Worm (Caenorhabditis elegans) whole organism, L2 larva: ENCODE measurements around the gene C52E2.3.

ENCODE experiments used
- C34F6.9 ChIP-seq: fragments of 150-350 bp; optimal IDR thresholded peaks from 2 replicates; lab custom pipeline; 2014; ENCODE audit warnings: missing biosample characterization, missing genetic modification characterization
- F13H6.1 ChIP-seq: sonication (generic microtip); optimal IDR thresholded peaks from 2 replicates; lab custom pipeline; 2016; ENCODE audit warnings: missing genetic modification characterization, missing compliant biosample characterization
- Y55F3AM.14 ChIP-seq: fragments of 200-800 bp; sonication (Bioruptor generic); optimal IDR thresholded peaks from 2 replicates; lab custom pipeline; 2018; ENCODE audit warnings: mild to moderate bottlenecking, missing genetic modification characterization, missing compliant biosample characterization
- ama-1 ChIP-seq: fragments of 150-350 bp; optimal IDR thresholded peaks from 2 replicates; lab custom pipeline; 2018; ENCODE audit warnings: inconsistent platforms
- blmp-1 ChIP-seq: sonication (generic microtip); optimal IDR thresholded peaks from 2 replicates; lab custom pipeline; 2017; ENCODE audit warnings: missing genetic modification characterization, mild to moderate bottlenecking, missing compliant biosample characterization, antibody characterized with exemption, moderate library complexity; ENCODE audit not compliant: insufficient read depth
- elt-1 ChIP-seq: fragments of 150-350 bp; optimal IDR thresholded peaks from 2 replicates; lab custom pipeline; 2014; ENCODE audit warnings: missing biosample characterization, missing genetic modification characterization
- fos-1 ChIP-seq: fragments of 150-350 bp; optimal IDR thresholded peaks from 2 replicates; lab custom pipeline; 2014; ENCODE audit warnings: missing biosample characterization, missing genetic modification characterization
- gmeb-1 ChIP-seq: fragments of 150-350 bp; optimal IDR thresholded peaks from 2 replicates; lab custom pipeline; 2014; ENCODE audit warnings: missing biosample characterization, missing genetic modification characterization
- lin-39 ChIP-seq: fragments of 150-350 bp; optimal IDR thresholded peaks from 2 replicates; lab custom pipeline; 2014; ENCODE audit warnings: missing biosample characterization, missing genetic modification reagents, missing genetic modification characterization
- mbf-1 ChIP-seq: sonication (generic microtip); optimal IDR thresholded peaks from 2 replicates; lab custom pipeline; 2017; ENCODE audit warnings: missing biosample characterization, missing genetic modification characterization
- mdl-1 ChIP-seq, 2 experiments: fragments of 150-350 bp in 1 of 2; sonication (generic microtip) in 1 of 2; optimal IDR thresholded peaks; 2 replicates each; lab custom pipeline; 2017; ENCODE audit warnings: missing biosample characterization in 2 of 2, missing genetic modification characterization in 2 of 2
- nhr-10 ChIP-seq: sonication (generic microtip); optimal IDR thresholded peaks from 2 replicates; lab custom pipeline; 2017; ENCODE audit warnings: missing biosample characterization, missing genetic modification characterization
- nhr-12 ChIP-seq: fragments of 150-350 bp; optimal IDR thresholded peaks from 2 replicates; lab custom pipeline; 2014; ENCODE audit warnings: missing biosample characterization, missing genetic modification characterization
- nhr-23 ChIP-seq: fragments of 150-350 bp; optimal IDR thresholded peaks from 2 replicates; lab custom pipeline; 2014; ENCODE audit warnings: missing biosample characterization, missing genetic modification reagents, missing genetic modification characterization
- nhr-237 ChIP-seq: fragments of 150-350 bp; optimal IDR thresholded peaks from 2 replicates; lab custom pipeline; 2014; ENCODE audit warnings: missing biosample characterization, missing genetic modification characterization
- nhr-25 ChIP-seq: fragments of 150-350 bp; sonication (generic microtip); optimal IDR thresholded peaks from 3 replicates; lab custom pipeline; 2014; ENCODE audit warnings: missing biosample characterization, missing genetic modification characterization
- nhr-6 ChIP-seq: fragments of 150-350 bp; optimal IDR thresholded peaks from 2 replicates; lab custom pipeline; 2014; ENCODE audit warnings: missing biosample characterization, missing genetic modification characterization
- peb-1 ChIP-seq: fragments of 150-350 bp; optimal IDR thresholded peaks from 2 replicates; lab custom pipeline; 2014; ENCODE audit warnings: missing biosample characterization, missing genetic modification characterization
- sma-3 ChIP-seq: sonication (generic microtip); optimal IDR thresholded peaks from 2 replicates; lab custom pipeline; 2016; ENCODE audit warnings: missing genetic modification reagents, missing genetic modification characterization, missing compliant biosample characterization
- snpc-4 ChIP-seq: fragments of 150-350 bp; optimal IDR thresholded peaks from 2 replicates; lab custom pipeline; 2014; ENCODE audit warnings: missing biosample characterization, missing genetic modification characterization
- unc-39 ChIP-seq: fragments of 150-350 bp; optimal IDR thresholded peaks from 2 replicates; lab custom pipeline; 2014; ENCODE audit warnings: missing biosample characterization, missing genetic modification characterization
- unc-55 ChIP-seq: fragments of 150-350 bp; sonication (generic microtip); optimal IDR thresholded peaks from 3 replicates; lab custom pipeline; 2014; ENCODE audit warnings: missing biosample characterization, missing genetic modification reagents, missing genetic modification characterization
- unc-62 ChIP-seq: fragments of 150-350 bp; optimal IDR thresholded peaks from 2 replicates; lab custom pipeline; 2014; ENCODE audit warnings: missing biosample characterization, missing genetic modification reagents, missing genetic modification characterization
- zag-1 ChIP-seq: fragments of 150-350 bp; optimal IDR thresholded peaks from 2 replicates; lab custom pipeline; 2014; ENCODE audit warnings: missing biosample characterization, missing genetic modification characterization
- ztf-1 ChIP-seq: fragments of 200-800 bp; sonication (Bioruptor generic); conservative IDR thresholded peaks from 2 replicates; pipeline ENCODE4 v1.3.6; 2022; ENCODE audit warnings: missing genetic modification characterization, missing compliant biosample characterization

The C52E2.3 gene

ce11 chrII:1897936-1898335, 46.9 kb downstream of the C52E2.3 start, which contains the start of gene C46F9.6:
TSS of gene C46F9.6 (plus strand) at chrII:1898236.
- TF ChIP-seq nhr-23 (tag; lab: Kevin White, UChicago) (no peak), mbf-1 (tag; lab: Kevin White, UChicago) (no peak), peb-1 (no peak), lin-39 (tag; lab: Kevin White, UChicago) (no peak), nhr-6 (tag; lab: Kevin White, UChicago) (no peak), gmeb-1 (tag; lab: Kevin White, UChicago) (no peak), nhr-237 (no peak), snpc-4 (no peak), fos-1 (tag; lab: Kevin White, UChicago) (peak; percentile 9)

ce11 chrII:1899934-1900333, 48.9 kb downstream of the C52E2.3 start, which contains the start of gene math-24:
TSS of gene math-24 (plus strand) at chrII:1900234.
- TF ChIP-seq mdl-1 (tag; optimal IDR thresholded peaks at IDR 0.05; lab: Kevin White, UChicago) = no peak
- no peak for TF ChIP-seq zag-1 (tag; lab: Kevin White, UChicago)
- no peak for TF ChIP-seq nhr-25 (tag; lab: Kevin White, UChicago)
- TF ChIP-seq unc-55 (GFP tag; lab: Kevin White, UChicago) = no peak
- no peak for TF ChIP-seq unc-39 (tag; lab: Kevin White, UChicago)
- TF ChIP-seq fos-1 (tag; lab: Kevin White, UChicago) = no peak
- no peak for TF ChIP-seq nhr-10

ce11 chrII:1901981-1902380, 50.9 kb downstream of the C52E2.3 start, which contains the start of gene math-23:
TSS of gene math-23 (plus strand) at chrII:1902281.
- no peak for TF ChIP-seq zag-1 (tag; lab: Kevin White, UChicago)
- no peak for TF ChIP-seq nhr-12 (tag; lab: Kevin White, UChicago)
- no peak for TF ChIP-seq sma-3 (GFP tag; lab: Kevin White, UChicago)
- no peak for TF ChIP-seq blmp-1
- no peak for TF ChIP-seq ztf-1 (GFP tag; lab: Robert Waterston, UW)
- no peak for TF ChIP-seq elt-1 (tag; lab: Kevin White, UChicago)
- no peak for TF ChIP-seq gmeb-1 (tag; lab: Kevin White, UChicago)
- TF ChIP-seq ama-1 = no peak
- no peak for TF ChIP-seq F13H6.1 (tag; lab: Kevin White, UChicago)
- no peak for TF ChIP-seq unc-62 (GFP tag; lab: Kevin White, UChicago)
- TF ChIP-seq Y55F3AM.14 (GFP tag; lab: Kevin White, UChicago) = no peak
- TF ChIP-seq C34F6.9 (tag; lab: Kevin White, UChicago) = no peak
